Fruit fly (Drosophila melanogaster) whole organism: ENCODE measurements around the gene CG7896.

Source experiments
- CG8478 ChIP-seq: fragments of >200 bp; optimal IDR thresholded peaks from 2 replicates; lab custom pipeline; 2018; ENCODE audit warnings: inconsistent platforms
- pan ChIP-seq: fragments of >200 bp; optimal IDR thresholded peaks from 2 replicates; lab custom pipeline; 2017
- psq ChIP-seq: fragments of >200 bp; optimal IDR thresholded peaks from 2 replicates; lab custom pipeline; 2017
- usp ChIP-seq: fragments of >200 bp; optimal IDR thresholded peaks from 2 replicates; lab custom pipeline; 2017; ENCODE audit warnings: missing biosample characterization, missing genetic modification characterization, mixed read lengths

DNA sequence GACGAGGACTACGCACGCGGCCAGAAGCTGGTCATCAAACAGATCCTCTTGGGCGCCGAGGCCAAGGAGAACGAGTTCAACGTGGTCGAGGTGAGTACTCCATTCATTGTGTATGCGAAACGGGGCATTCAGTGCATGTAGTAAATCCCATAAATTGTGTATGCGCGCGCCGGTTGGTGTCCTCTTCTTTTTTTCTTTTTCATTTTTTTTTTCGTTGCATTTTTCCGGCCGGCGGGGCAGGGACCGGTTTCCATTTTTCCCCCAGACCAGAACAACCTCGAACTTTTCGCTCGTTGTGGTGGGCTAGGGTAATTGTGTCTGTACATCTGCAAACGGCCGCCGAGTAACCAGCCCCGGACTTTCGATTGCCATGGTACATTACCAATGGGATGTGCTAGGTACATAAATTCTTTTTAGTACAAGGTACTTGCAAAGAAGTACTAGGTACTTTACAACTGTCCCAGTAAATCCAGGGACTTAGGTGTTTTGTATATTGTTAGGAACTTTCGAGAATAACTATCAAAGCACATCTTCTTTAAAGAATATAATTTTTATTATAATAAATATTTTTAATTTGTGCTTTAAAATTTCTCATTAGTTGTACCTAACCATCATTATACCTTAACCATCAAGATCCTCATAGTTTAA is 22.2 kb downstream of the CG7896 start:
- TF ChIP-seq pan = no peak
- TF ChIP-seq CG8478 (lab: Kevin White, UChicago) = no peak
- TF ChIP-seq psq (lab: Kevin White, UChicago) = no peak
- no peak for TF ChIP-seq usp (GFP tag; lab: Kevin White, UChicago)
